Fruit fly (Drosophila melanogaster): ENCODE results near the gene Edg84A.

The Edg84A gene

DNA sequence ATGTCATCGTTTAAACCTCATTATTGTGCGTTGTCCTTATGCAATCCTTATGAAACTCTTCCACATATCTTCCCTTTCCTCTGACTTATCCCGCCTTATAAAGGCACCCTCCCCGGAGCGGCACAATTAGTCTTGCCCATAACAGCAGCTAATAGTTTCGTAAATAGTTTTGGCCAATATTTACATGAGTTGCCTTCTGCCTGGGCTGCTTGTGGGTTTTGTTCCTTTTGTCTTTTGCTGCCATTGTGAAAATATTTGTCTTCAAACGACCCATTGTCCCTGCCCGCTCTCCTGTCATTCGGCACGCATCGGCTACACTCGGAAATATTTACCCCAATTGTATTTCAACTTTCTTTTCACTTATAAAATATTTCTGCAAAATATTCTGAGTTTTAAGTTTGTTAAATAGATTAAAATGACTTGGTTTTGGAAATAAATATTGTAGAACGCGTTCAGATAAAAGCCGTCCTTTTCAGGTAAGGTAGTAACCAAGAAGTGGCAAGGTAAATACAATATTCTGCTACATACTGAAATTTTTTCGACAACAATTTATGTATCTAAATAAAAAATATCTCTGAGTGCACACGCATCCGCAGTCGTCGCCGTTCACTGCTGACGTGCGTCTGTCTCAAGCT lies 39.4 kb downstream of the Edg84A start (continued):
- TF ChIP-seq HLHmδ (GFP tag; optimal IDR thresholded peaks at IDR 0.05) = no peak
- no peak for TF ChIP-seq CG42726 (GFP tag; IDR thresholded peaks at IDR 0.05; ENCODE audit: partially characterized antibody)
- TF ChIP-seq zfh1 (GFP tag; IDR thresholded peaks at IDR 0.05) = peak; percentile 42; the same call in 1 of the 3 replicates
- no peak for TF ChIP-seq ci (GFP tag; IDR thresholded peaks at IDR 0.05)
- TF ChIP-seq C15 (GFP tag; IDR thresholded peaks at IDR 0.05) = no peak
- no peak for TF ChIP-seq CG10462 (GFP tag; optimal IDR thresholded peaks at IDR 0.05)
- TF ChIP-seq sens-2 (GFP tag; IDR thresholded peaks at IDR 0.05) = no peak
- peak; percentile 37 for TF ChIP-seq grau (tag; optimal IDR thresholded peaks at IDR 0.05)
- TF ChIP-seq chif (GFP tag; optimal IDR thresholded peaks at IDR 0.05) = peak in 1 of 2 experiments; percentile 35
- no peak for TF ChIP-seq CG12299 (tag; optimal IDR thresholded peaks at IDR 0.05)
- no peak for TF ChIP-seq CG2889 (GFP tag; IDR thresholded peaks at IDR 0.05)
- TF ChIP-seq sob (GFP tag; IDR thresholded peaks at IDR 0.05) = no peak
- no peak for TF ChIP-seq schlank (tag; optimal IDR thresholded peaks at IDR 0.05)
- no peak for TF ChIP-seq CG11093 (GFP tag; IDR thresholded peaks at IDR 0.05)
- TF ChIP-seq sug (tag; optimal IDR thresholded peaks at IDR 0.05) = no peak
- TF ChIP-seq cad (GFP tag; optimal IDR thresholded peaks at IDR 0.05) = no peak
- no peak for TF ChIP-seq CG11696 (GFP tag; IDR thresholded peaks at IDR 0.05)
- TF ChIP-seq CG32767 (GFP tag; IDR thresholded peaks at IDR 0.05) = no peak
- no peak for TF ChIP-seq Hr78 (GFP tag; optimal IDR thresholded peaks at IDR 0.05)
- TF ChIP-seq NK7.1 (GFP tag; optimal IDR thresholded peaks at IDR 0.05) = no peak
- no peak for TF ChIP-seq HmgD (GFP tag; optimal IDR thresholded peaks at IDR 0.05)
- no peak for TF ChIP-seq Opbp (GFP tag; IDR thresholded peaks at IDR 0.05; ENCODE audit: partially characterized antibody)
- no peak for TF ChIP-seq Oaz (GFP tag; IDR thresholded peaks at IDR 0.05)
- TF ChIP-seq CG1647 (GFP tag; optimal IDR thresholded peaks at IDR 0.05) = no peak
- no peak for TF ChIP-seq trh (GFP tag; optimal IDR thresholded peaks at IDR 0.05)
- TF ChIP-seq CG11456 (GFP tag; IDR thresholded peaks at IDR 0.05) = no peak
- TF ChIP-seq CG17385 (GFP tag; optimal IDR thresholded peaks at IDR 0.05) = peak; percentile 4
- TF ChIP-seq CG18619 (GFP tag; optimal IDR thresholded peaks at IDR 0.05) = no peak
- peak; percentile 62 for TF ChIP-seq CG11504 (tag; optimal IDR thresholded peaks at IDR 0.05)
- no peak for TF ChIP-seq unc-4 (GFP tag; IDR thresholded peaks at IDR 0.05; ENCODE audit: partially characterized antibody)
- TF ChIP-seq CG4424 (GFP tag; optimal IDR thresholded peaks at IDR 0.05) = peak; percentile 19
- TF ChIP-seq ERR (GFP tag; optimal IDR thresholded peaks at IDR 0.05) = no peak
- TF ChIP-seq rib (GFP tag; IDR thresholded peaks at IDR 0.05) = no peak
- peak; percentile 49 for TF ChIP-seq CG1603 (tag; optimal IDR thresholded peaks at IDR 0.05)
- TF ChIP-seq ato (GFP tag; IDR thresholded peaks at IDR 0.05; ENCODE audit: partially characterized antibody) = no peak
- peak; percentile 20 for TF ChIP-seq bcd (GFP tag; optimal IDR thresholded peaks at IDR 0.05)
- TF ChIP-seq CG9876 (GFP tag; optimal IDR thresholded peaks at IDR 0.05) = no peak
- TF ChIP-seq hth (optimal IDR thresholded peaks at IDR 0.05) = no peak
- no peak for TF ChIP-seq BEAF-32 (GFP tag; optimal IDR thresholded peaks at IDR 0.05)
- TF ChIP-seq row (GFP tag; IDR thresholded peaks at IDR 0.05) = peak; percentile 48; the same call in 1 of the 3 replicates
- TF ChIP-seq Ravus (GFP tag; IDR thresholded peaks at IDR 0.05) = no peak
- TF ChIP-seq CG17802 (tag; optimal IDR thresholded peaks at IDR 0.05) = no peak
- TF ChIP-seq her (GFP tag; optimal IDR thresholded peaks at IDR 0.05) = no peak
- TF ChIP-seq zf30C (GFP tag; optimal IDR thresholded peaks at IDR 0.05) = peak; percentile 83
- no peak for TF ChIP-seq Usf (GFP tag; optimal IDR thresholded peaks at IDR 0.05)
- no peak for TF ChIP-seq ro (GFP tag; IDR thresholded peaks at IDR 0.05)
- no peak for TF ChIP-seq eyg (GFP tag; optimal IDR thresholded peaks at IDR 0.05)
- TF ChIP-seq CG15696 (tag; optimal IDR thresholded peaks at IDR 0.05) = peak; percentile 72
- 0 out of 2 replicates have a peak, but pooled peaks have one; percentile 40 for TF ChIP-seq ara (GFP tag; IDR thresholded peaks at IDR 0.05)
- no peak for TF ChIP-seq bbx (GFP tag; IDR thresholded peaks at IDR 0.05; ENCODE audit: partially characterized antibody)
- no peak for TF ChIP-seq crol (GFP tag; IDR thresholded peaks at IDR 0.05)

Measured in whole organism, embryonic.